Worm (Caenorhabditis elegans): ENCODE measurements around the gene acr-20.
A peak's percentile ranks its signal among the peaks of the same experiment; 100 is the strongest.

The acr-20 gene

DNA sequence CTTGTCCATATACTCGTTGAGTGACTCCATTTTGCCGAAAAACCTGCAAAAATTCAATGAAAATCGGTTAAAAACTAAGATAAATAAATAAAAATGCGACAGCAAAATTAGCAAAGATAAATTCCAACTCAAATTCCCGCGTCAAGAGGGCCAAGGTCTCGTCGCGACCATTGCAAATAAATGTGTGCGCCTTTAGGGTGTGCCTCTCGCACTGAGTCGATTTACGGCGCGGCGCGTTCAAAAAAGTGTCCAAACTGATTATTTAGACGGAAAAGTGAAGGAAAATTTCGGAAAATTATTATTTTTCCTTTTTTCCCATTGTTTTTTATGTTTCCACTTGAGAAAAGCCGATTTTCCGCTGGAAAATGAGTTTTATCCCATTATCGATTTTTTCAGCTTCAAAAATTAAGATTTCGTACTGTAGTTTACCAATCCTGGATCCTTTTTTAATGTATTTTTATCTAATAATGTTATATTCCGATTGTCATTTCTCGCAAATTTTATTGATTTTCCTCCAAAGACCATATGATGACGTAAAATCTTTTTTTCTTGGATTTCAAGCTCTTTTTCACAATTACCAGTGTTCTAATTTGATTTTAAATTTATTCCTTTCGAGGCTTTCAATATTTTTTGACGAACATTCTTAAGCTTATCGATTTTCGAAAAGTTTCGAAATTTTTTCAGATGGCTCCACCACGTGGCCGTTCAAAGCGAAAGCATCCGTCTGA lies 12.5 kb upstream of the acr-20 start, which contains the start of the genes kbp-3 and nurf-1 (continued):
- TF ChIP-seq nhr-28 (tag; optimal IDR thresholded peaks at IDR 0.05) (no peak), hlh-4 (tag; optimal IDR thresholded peaks at IDR 0.05) (no peak), C04F5.9 (tag; optimal IDR thresholded peaks at IDR 0.05) (no peak), ceh-8 (GFP tag; optimal IDR thresholded peaks at IDR 0.05) (no peak), tlp-1 (tag; optimal IDR thresholded peaks at IDR 0.05) (no peak), F16B12.6 (tag; optimal IDR thresholded peaks at IDR 0.05) (peak; percentile 37), pax-3 (tag; optimal IDR thresholded peaks at IDR 0.05) (no peak), alr-1 (tag; optimal IDR thresholded peaks at IDR 0.05; ENCODE audit: borderline replicate concordance) (no peak), ama-1 (optimal IDR thresholded peaks at IDR 0.05) (no peak), lin-35 (GFP tag; optimal IDR thresholded peaks at IDR 0.05) (peak; percentile 93 to 96), sox-4 (tag; optimal IDR thresholded peaks at IDR 0.05) (no peak), unc-130 (tag; optimal IDR thresholded peaks at IDR 0.05) (peak; percentile 54), fos-1 (tag; optimal IDR thresholded peaks at IDR 0.05) (no peak), aly-2 (tag; optimal IDR thresholded peaks at IDR 0.05) (no peak), fkh-4 (tag; optimal IDR thresholded peaks at IDR 0.05; ENCODE audit: borderline replicate concordance) (no peak), unc-98 (GFP tag; IDR thresholded peaks at IDR 0.05) (no peak), nhr-47 (tag; optimal IDR thresholded peaks at IDR 0.05) (peak; percentile 53), unc-86 (tag; optimal IDR thresholded peaks at IDR 0.05) (no peak), ztf-11 (tag; optimal IDR thresholded peaks at IDR 0.05) (no peak), lin-13 (GFP tag; optimal IDR thresholded peaks at IDR 0.05) (peak; percentile 5), nhr-237 (tag; optimal IDR thresholded peaks at IDR 0.05) (no peak), efl-1 (optimal IDR thresholded peaks at IDR 0.05) (peak; percentile 77 to 91), efl-1 (GFP tag; optimal IDR thresholded peaks at IDR 0.05 in 1 of 2) (peak; percentile 91 to 99), nhr-77 (tag; optimal IDR thresholded peaks at IDR 0.05) (peak; percentile 80), C34B4.2 (tag; optimal IDR thresholded peaks at IDR 0.05) (no peak), fkh-8 (tag; optimal IDR thresholded peaks at IDR 0.05) (peak; percentile 23), ets-5 (GFP tag; IDR thresholded peaks at IDR 0.05) (no peak), lin-15B (tag; optimal IDR thresholded peaks at IDR 0.05) (peak; percentile 65), swsn-7 (tag; optimal IDR thresholded peaks at IDR 0.05) (peak; percentile 14), tbx-2 (tag; optimal IDR thresholded peaks at IDR 0.05) (peak; percentile 40), mab-9 (GFP tag; IDR thresholded peaks at IDR 0.05) (no peak), pqm-1 (tag; optimal IDR thresholded peaks at IDR 0.05) (no peak), zag-1 (tag; optimal IDR thresholded peaks at IDR 0.05) (no peak), ceh-82 (tag; optimal IDR thresholded peaks at IDR 0.05) (peak in 2 of 3 experiments; percentile 14 to 60), irx-1 (tag; optimal IDR thresholded peaks at IDR 0.05) (no peak), hpl-2 (GFP tag; optimal IDR thresholded peaks at IDR 0.05) (no peak), egl-27 (tag; optimal IDR thresholded peaks at IDR 0.05) (no peak), jun-1 (tag; optimal IDR thresholded peaks at IDR 0.05) (no peak), elt-2 (tag; optimal IDR thresholded peaks at IDR 0.05) (no peak), nhr-11 (tag; optimal IDR thresholded peaks at IDR 0.05) (no peak), lsy-2 (tag; optimal IDR thresholded peaks at IDR 0.05) (peak; percentile 56 to 89), nhr-12 (tag; optimal IDR thresholded peaks at IDR 0.05) (no peak), mdl-1 (tag; optimal IDR thresholded peaks at IDR 0.05) (peak in 1 of 2 experiments; percentile 52), isw-1 (GFP tag; IDR thresholded peaks at IDR 0.05) (no peak; the same call in 1 of the 2 replicates), unc-62 (GFP tag; optimal IDR thresholded peaks at IDR 0.05) (no peak), aha-1 (tag; optimal IDR thresholded peaks at IDR 0.05) (no peak), Y116A8C.19 (tag; optimal IDR thresholded peaks at IDR 0.05; ENCODE audit: borderline replicate concordance) (no peak), mef-2 (tag; optimal IDR thresholded peaks at IDR 0.05) (no peak), ceh-88 (GFP tag; IDR thresholded peaks at IDR 0.05) (0 out of 2 replicates have a peak, but pooled peaks have one; percentile 13), nhr-85 (tag) (no peak), lin-39 (tag; optimal IDR thresholded peaks at IDR 0.05) (no peak), nhr-90 (tag; optimal IDR thresholded peaks at IDR 0.05; ENCODE audit: poor library complexity) (no peak), dpl-1 (GFP tag; optimal IDR thresholded peaks at IDR 0.05) (peak; percentile 86 to 93 (median 89))
